Fruit fly (Drosophila melanogaster): ENCODE data around the gene CG32277.

CG32277 gene

DNA sequence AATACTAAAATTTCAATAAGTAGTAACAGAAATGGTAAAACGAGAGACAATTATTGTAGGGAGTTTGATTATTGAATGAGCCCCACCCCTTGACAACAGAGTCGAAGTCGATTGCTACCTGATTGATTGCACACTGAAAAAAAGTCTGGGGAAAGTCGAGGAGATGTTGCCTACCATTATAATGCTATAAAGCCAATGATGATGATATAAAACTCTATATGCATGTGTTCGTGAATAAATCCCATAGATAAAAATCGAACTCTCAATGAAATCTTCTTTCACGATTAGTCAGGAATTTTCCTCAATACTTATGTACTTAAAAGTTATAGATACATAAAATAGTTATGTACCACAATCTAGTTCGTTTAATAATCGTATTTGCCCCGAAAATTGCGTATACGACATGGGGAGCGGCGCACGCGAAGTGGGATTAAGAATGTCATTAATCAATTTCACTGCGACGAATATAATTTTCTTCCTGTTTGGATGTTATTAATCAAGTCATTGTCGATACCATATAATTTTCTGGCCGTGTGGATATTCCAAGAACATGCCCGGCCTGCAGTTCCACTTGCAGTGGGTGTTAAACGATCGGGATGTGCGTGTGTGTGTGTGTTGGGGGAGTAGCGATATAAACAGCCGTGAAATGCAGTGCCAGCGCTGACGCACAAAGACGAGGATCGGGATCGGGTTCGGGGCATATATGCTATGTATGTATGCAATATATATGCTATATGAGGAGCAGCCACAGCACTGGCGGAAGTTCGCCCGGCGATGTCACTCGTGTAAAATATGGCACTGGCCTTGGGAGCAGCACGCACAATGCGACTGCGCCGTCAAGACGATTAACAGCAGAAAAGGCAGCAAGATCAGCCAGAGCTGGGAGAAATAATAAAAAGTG, 39.2 kb upstream of the CG32277 start, which contains the start of gene CG12078:
Gene CG12078, minus strand, starts transcription at position 51 of the 901 bp plus-strand sequence.
- TF ChIP-seq CG1620 (GFP tag; optimal IDR thresholded peaks at IDR 0.05) (no peak), CG7045 (GFP tag; optimal IDR thresholded peaks at IDR 0.05) (no peak), CG5204 (GFP tag; optimal IDR thresholded peaks at IDR 0.05) (no peak), bab1 (GFP tag; optimal IDR thresholded peaks at IDR 0.05) (no peak), CG14711 (tag; optimal IDR thresholded peaks at IDR 0.05) (no peak), CG12768 (GFP tag; optimal IDR thresholded peaks at IDR 0.05) (no peak), cic (GFP tag; optimal IDR thresholded peaks at IDR 0.05) (no peak), Crg-1 (GFP tag; optimal IDR thresholded peaks at IDR 0.05) (no peak), pad (GFP tag; optimal IDR thresholded peaks at IDR 0.05) (no peak), CG33017 (tag; optimal IDR thresholded peaks at IDR 0.05) (no peak)

DNA sequence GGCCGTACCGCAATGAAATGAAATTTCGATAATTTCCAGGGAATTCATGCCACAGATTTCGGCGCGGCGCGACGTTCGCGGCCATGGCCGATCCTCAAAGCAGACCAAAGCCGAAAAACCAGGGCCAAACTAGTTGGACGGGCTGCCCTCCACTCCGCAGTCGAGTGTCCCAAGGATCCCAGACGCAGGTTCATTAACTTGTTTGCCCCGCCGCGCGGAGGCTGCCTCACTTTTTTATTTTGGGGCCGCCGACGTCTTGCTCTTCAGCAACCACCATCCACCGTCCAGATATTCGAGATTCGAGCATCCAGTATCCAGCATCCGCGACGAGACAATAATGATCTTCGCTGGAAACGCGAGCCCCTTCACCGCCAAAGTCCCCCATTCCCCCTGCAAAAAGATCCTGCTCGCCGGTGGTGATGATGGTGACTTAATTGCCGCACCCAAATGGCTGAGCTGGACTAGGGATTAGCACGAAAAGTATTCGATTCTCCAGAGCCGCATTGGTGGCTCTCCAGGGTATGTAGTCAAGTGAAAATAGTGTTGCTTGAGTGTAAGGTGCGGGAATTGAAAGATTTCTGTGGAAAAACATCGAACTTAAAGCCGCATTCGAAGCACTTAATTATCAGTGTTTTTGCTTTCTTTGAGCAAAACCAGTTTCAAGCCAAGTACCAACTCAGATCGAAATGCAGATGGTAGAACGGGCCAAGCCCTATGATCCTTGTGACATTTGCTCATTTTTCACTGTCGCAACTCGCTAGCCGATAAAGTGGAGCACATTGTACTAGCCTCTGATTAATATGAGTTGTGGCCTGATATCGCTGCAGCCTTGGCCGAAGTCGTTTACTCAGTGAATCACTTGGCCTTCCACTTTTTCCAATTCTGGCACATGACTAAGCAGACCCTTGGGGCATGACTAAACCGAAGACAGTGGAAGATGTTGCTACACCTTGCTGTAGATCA, 37.2 kb upstream of the CG32277 start:
- TF ChIP-seq cnc (optimal IDR thresholded peaks at IDR 0.05) = no peak
- TF ChIP-seq CG1620 (GFP tag; optimal IDR thresholded peaks at IDR 0.05) = no peak

DNA sequence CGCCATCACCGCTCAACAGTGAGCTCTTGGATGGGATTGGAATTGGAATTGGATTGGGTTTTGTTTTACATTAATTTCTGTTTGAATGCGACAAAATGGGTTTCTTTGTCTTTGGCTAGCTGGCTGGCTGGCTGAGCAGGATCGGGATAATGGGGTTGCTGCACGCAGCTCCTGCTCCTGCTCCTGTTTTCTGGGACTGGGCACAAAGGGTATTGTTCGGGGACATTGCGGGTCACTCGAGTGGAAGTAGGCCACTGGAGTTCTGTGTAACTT, 36.1 kb upstream of the CG32277 start:
- TF ChIP-seq CG5204 (GFP tag; optimal IDR thresholded peaks at IDR 0.05) (no peak), CG12768 (GFP tag; optimal IDR thresholded peaks at IDR 0.05) (no peak), CG14711 (tag; optimal IDR thresholded peaks at IDR 0.05) (no peak), cic (GFP tag; optimal IDR thresholded peaks at IDR 0.05) (no peak), bab1 (GFP tag; optimal IDR thresholded peaks at IDR 0.05) (no peak), pad (GFP tag; optimal IDR thresholded peaks at IDR 0.05) (no peak), tj (GFP tag; optimal IDR thresholded peaks at IDR 0.05) (no peak), CG1620 (GFP tag; optimal IDR thresholded peaks at IDR 0.05) (no peak), CG7101 (tag; optimal IDR thresholded peaks at IDR 0.05) (no peak)

DNA sequence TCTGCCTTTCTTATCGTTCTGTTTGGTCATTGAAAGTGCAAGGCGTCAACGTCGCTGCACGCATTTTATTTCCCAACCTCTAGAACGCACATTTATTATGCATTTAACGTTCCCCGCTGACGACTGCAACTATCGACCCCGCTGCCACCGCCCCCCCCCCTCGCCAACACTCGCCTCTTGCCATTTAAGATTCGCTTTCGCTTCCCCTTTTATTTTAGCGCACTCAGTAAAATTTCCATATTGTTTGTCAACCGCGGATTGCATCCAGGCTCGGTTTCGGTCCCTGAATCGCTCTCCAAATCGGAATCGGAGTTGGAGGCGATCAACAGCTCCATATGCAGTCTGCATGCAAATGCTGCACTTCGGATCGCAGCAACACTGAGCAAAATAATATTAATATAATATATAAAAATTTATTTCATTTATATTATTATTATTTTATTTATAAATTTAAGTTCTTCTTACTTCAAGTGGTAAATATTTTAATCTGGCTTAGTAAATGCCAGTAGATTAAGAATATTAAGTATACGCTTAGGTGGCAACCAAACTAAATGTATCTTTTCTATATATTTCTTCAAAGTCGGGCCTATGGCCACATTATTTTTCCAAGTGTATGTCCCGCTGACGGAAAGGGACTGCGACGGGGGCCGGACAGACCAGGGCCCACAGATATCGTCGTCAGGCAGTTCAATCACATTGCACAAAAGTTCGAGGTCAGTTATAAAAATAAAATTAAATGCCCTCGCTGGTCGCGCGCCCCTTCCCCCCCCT, 35.5 kb upstream of the CG32277 start:
- TF ChIP-seq kay (GFP tag; ENCODE audit: borderline replicate concordance) (peak; percentile 9), CG1620 (GFP tag; optimal IDR thresholded peaks at IDR 0.05) (no peak), tj (GFP tag; optimal IDR thresholded peaks at IDR 0.05) (peak; percentile 48)

DNA sequence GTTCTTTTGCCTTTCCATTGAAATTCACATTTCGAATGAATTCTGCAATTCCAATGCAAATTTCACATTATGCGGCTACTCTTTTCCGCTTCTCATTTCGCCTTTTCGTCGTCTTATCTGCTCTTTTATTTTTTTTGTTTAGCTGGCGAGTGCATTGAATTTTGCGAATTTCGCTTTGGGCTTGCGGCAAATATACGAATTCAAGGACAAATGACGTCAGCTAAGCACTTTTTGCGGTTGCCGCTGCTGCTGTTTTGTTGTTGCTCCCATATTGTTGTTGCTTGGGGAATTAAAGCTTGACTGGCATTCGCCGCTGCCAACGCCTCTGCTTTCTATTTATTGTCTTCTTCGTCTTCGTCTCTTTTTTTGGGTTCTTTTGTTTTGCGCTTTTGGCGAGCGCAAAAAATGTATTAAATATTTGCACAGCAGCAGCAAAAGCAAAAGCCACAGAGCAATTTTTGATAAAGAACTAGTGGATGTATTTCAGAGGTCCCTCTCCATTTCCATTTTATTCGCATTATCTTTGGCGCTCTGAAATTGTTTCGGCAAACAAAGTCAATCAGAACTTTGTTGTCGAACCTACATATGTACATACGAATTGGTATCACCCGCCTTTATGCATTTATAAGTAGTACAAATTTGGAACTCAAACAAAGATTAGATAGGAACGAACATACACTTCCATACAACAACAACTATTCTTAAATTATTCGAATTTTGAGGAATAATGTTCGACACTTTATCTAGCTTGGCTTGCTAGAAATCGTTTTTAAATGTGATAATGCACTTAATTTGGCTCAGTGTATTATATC, 34.7 kb upstream of the CG32277 start:
- TF ChIP-seq CG1620 (GFP tag; optimal IDR thresholded peaks at IDR 0.05) (no peak), CG14711 (tag; optimal IDR thresholded peaks at IDR 0.05) (no peak), ovo (GFP tag; optimal IDR thresholded peaks at IDR 0.05) (no peak), CG33017 (tag; optimal IDR thresholded peaks at IDR 0.05) (peak; percentile 40), CG5204 (GFP tag; optimal IDR thresholded peaks at IDR 0.05) (no peak), cnc (optimal IDR thresholded peaks at IDR 0.05) (no peak), CG7101 (tag; optimal IDR thresholded peaks at IDR 0.05) (peak; percentile 50), CG11617 (GFP tag; optimal IDR thresholded peaks at IDR 0.05) (peak; percentile 28), tj (GFP tag; optimal IDR thresholded peaks at IDR 0.05) (peak; percentile 80), Hr96 (GFP tag; optimal IDR thresholded peaks at IDR 0.05) (no peak), CG12768 (GFP tag; optimal IDR thresholded peaks at IDR 0.05) (no peak)

DNA sequence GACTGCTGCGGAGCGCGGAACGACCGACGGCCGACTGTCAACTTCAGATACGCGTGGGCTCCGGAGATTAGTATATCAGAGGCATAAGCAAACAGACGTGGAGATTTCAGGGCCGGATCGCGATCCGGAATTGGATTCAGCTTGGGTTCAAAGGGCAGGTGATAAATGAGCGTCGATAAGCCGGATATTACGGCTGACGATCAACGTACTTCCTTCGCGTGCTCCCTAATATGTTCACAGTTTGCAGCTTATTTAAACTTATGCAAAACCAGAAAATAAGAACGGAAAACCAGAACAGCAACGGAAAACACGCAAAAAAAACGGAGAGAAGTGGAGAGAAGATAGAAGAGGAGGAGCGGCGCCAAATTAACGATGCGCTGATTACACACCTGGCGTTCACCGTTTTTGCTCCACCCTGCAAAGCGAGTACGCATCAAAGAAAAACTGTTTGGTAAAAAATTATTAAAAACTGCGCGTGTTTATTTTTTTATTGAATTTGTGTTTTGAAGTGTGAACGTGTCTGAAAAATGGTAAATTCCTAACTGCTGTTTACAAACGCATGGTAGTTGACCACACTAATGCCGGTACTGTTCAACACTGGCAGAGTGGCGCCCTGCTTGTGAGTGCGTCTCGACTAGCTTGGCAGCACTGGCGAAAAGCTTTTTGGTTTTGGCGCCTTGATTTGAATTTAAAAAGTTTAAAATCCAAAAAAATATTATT, 33.9 kb upstream of the CG32277 start, which contains the start of gene CG17746:
Gene CG17746, minus strand, starts transcription at position 546 of the 720 bp plus-strand sequence.
- no peak for TF ChIP-seq CG33017 (tag; optimal IDR thresholded peaks at IDR 0.05)
- TF ChIP-seq cnc (optimal IDR thresholded peaks at IDR 0.05) = no peak
- peak; percentile 9 for TF ChIP-seq ovo (GFP tag; optimal IDR thresholded peaks at IDR 0.05)
- peak; percentile 12 for TF ChIP-seq cic (GFP tag; optimal IDR thresholded peaks at IDR 0.05)
- TF ChIP-seq kay (GFP tag; ENCODE audit: borderline replicate concordance) = no peak
- peak; percentile 78 for TF ChIP-seq bab1 (GFP tag; optimal IDR thresholded peaks at IDR 0.05)
- TF ChIP-seq toe (GFP tag; optimal IDR thresholded peaks at IDR 0.05) = no peak
- TF ChIP-seq pad (GFP tag; optimal IDR thresholded peaks at IDR 0.05) = peak; percentile 42
- TF ChIP-seq CG7045 (GFP tag; optimal IDR thresholded peaks at IDR 0.05) = peak; percentile 10
- peak; percentile 81 for TF ChIP-seq Mnt (GFP tag; optimal IDR thresholded peaks at IDR 0.05)
- TF ChIP-seq CG14711 (tag; optimal IDR thresholded peaks at IDR 0.05) = peak; percentile 21
- TF ChIP-seq CG11617 (GFP tag; optimal IDR thresholded peaks at IDR 0.05) = no peak
- peak; percentile 23 for TF ChIP-seq CG7101 (tag; optimal IDR thresholded peaks at IDR 0.05)
- peak; percentile 81 for TF ChIP-seq Crg-1 (GFP tag; optimal IDR thresholded peaks at IDR 0.05)
- TF ChIP-seq tj (GFP tag; optimal IDR thresholded peaks at IDR 0.05) = no peak
- TF ChIP-seq CG12768 (GFP tag; optimal IDR thresholded peaks at IDR 0.05) = no peak
- TF ChIP-seq Clk (GFP tag; optimal IDR thresholded peaks at IDR 0.05) = peak; percentile 4
- TF ChIP-seq Hr96 (GFP tag; optimal IDR thresholded peaks at IDR 0.05) = no peak
- TF ChIP-seq CG5204 (GFP tag; optimal IDR thresholded peaks at IDR 0.05) = no peak
- TF ChIP-seq CG1620 (GFP tag; optimal IDR thresholded peaks at IDR 0.05) = peak; percentile 79

Data from whole organism, adult.